Worm (Caenorhabditis elegans): ENCODE data around the gene T25D1.2.

Gene T25D1.2

DNA sequence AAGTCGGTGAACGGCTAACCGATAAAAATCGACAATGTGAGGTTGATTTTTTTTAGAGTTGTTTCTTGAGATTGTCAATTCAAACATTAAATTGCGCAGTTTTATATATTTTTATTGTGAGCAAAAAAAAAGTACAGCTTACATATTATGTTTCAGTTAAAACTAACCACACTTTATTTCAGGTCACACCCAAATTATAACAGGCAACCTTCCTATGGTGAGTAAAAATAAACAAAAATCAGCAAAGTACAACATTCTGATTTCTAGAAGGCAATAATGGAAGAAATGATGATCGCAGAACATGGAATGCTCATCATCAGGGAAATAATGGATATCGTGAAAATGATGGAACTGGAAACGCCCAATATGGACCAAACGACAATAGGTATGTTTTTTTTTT is 20.7 kb upstream of the T25D1.2 start, which contains the start of gene K05G3.2:
K05G3.2 (plus strand) TSS at position 301 of the 400 bp plus-strand sequence.
- TF ChIP-seq unc-62 (GFP tag; optimal IDR thresholded peaks at IDR 0.05 in 1 of 2) = peak in 1 of 2 experiments; percentile 23
- TF ChIP-seq unc-62 (tag; optimal IDR thresholded peaks at IDR 0.05) = no peak
- TF ChIP-seq ztf-11 (tag; optimal IDR thresholded peaks at IDR 0.05) = no peak
- TF ChIP-seq nhr-41 (GFP tag; IDR thresholded peaks at IDR 0.05) = no peak

DNA sequence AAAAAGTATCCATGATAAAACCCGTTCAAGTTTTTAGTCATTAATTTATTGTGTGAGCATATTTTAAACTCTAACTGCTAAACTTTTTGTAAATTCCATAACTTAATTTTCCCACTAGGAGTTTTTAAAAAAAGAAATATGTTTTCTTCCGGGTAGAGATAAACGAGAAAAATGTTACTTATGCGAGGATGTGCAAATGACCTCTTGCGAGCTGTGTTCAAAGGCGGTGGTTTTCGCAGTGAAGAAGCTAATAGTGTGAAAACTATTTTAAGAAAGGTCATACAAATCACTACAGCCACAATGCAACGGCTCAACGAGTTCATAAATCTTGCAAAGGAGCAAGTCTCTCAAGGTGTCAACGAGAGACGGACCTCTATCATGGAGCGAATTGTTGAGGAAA is 14.3 kb upstream of the T25D1.2 start, which contains the start of gene K05G3.1:
K05G3.1 (plus strand) TSS at position 301 of the 400 bp plus-strand sequence.
- TF ChIP-seq aly-2 (tag; optimal IDR thresholded peaks at IDR 0.05) (no peak), aha-1 (tag) (peak; percentile 12)

DNA sequence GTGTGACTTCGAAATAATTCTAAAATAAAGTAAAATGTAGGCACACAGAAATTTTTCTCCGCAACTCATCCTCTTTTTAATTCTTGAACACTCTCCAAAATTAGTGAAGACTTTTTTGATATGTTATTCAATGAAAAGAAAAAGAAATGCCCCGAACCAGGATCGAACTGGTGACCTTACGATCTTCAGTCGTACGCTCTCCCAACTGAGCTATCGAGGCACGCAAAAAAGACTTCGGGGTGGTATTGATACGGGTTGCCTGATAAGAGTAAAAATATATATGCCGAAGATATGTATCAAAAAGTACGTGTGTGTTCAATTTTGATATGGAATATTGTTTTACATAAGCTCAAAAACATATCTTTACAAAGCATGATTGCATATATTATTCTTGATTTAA is 12.4 kb upstream of the T25D1.2 start:
- TF ChIP-seq dpl-1 (GFP tag; optimal IDR thresholded peaks at IDR 0.05) (no peak), daf-16 (GFP tag; optimal IDR thresholded peaks at IDR 0.05) (peak in 1 of 2 experiments; percentile 50), daf-16 (tag; optimal IDR thresholded peaks at IDR 0.05) (peak; percentile 31), aha-1 (tag) (peak; percentile 81), ceh-44 (GFP tag; IDR thresholded peaks at IDR 0.05) (no peak), T20F7.1 (GFP tag; optimal IDR thresholded peaks at IDR 0.05) (peak; percentile 37), madf-5 (GFP tag; IDR thresholded peaks at IDR 0.05) (0 out of 4 replicates have a peak, but pooled peaks of 1 of the 2 experiments have one; percentile 73), duxl-1 (tag; optimal IDR thresholded peaks at IDR 0.05; ENCODE audit: poor library complexity) (peak; percentile 48), snpc-4 (tag; optimal IDR thresholded peaks at IDR 0.05) (no peak), nhr-41 (GFP tag; IDR thresholded peaks at IDR 0.05) (no peak), nhr-77 (tag; optimal IDR thresholded peaks at IDR 0.05) (peak; percentile 3), lin-1 (GFP tag; IDR thresholded peaks at IDR 0.05) (0 out of 2 replicates have a peak, but pooled peaks have one; percentile 17), Y5F2A.4 (GFP tag; optimal IDR thresholded peaks at IDR 0.05) (peak; percentile 11), pha-4 (GFP tag; IDR thresholded peaks at IDR 0.05) (peak; percentile 57; the same call in 1 of the 2 replicates), pha-4 (tag; optimal IDR thresholded peaks at IDR 0.05) (no peak), fos-1 (tag; optimal IDR thresholded peaks at IDR 0.05) (no peak), F37D6.2 (tag; optimal IDR thresholded peaks at IDR 0.05) (no peak), lim-7 (GFP tag; IDR thresholded peaks at IDR 0.05) (peak; percentile 72; the same call in 1 of the 2 replicates), vab-7 (GFP tag; IDR thresholded peaks at IDR 0.05) (0 out of 2 replicates have a peak, but pooled peaks have one; percentile 41), R02D3.7 (tag; optimal IDR thresholded peaks at IDR 0.05) (no peak), hlh-30 (tag; optimal IDR thresholded peaks at IDR 0.05; ENCODE audit: insufficient read depth) (peak; percentile 21), madf-9 (GFP tag; conservative IDR thresholded peaks at IDR 0.05) (0 out of 2 replicates have a peak, but pooled peaks have one; percentile 9), unc-62 (GFP tag; optimal IDR thresholded peaks at IDR 0.05 in 1 of 2) (peak in 1 of 2 experiments; percentile 89), unc-62 (tag; optimal IDR thresholded peaks at IDR 0.05) (no peak), snpc-1.2 (GFP tag; IDR thresholded peaks at IDR 0.05) (0 out of 2 replicates have a peak, but pooled peaks have one; percentile 41), D1046.2 (GFP tag; IDR thresholded peaks at IDR 0.05) (peak; percentile 74; the same call in 1 of the 2 replicates), dve-1 (tag; optimal IDR thresholded peaks at IDR 0.05; ENCODE audit: insufficient read depth) (peak; percentile 56), ceh-20 (GFP tag; IDR thresholded peaks at IDR 0.05) (0 out of 2 replicates have a peak, but pooled peaks have one; percentile 21)

DNA sequence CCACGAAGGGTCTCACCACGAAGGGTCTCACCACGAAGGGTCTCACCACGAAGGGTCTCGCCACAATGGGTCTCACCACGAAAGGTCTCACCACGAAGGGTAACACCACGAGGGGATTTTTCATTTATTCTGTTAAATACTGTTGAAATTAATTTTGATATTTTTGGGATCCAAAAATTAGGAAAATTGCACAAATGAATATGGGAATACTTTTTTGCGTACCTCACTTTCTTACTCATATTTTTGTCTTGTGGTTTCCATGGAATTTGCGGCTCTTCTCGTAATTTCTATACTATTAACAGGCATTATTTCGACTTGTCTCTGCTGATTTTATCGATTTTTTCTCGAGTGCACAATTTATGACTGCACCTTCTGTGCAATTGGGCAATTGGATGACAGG is 10.0 kb upstream of the T25D1.2 start, which contains the start of gene T25D1.3:
T25D1.3 (plus strand) TSS at position 301 of the 400 bp plus-strand sequence.
- no peak for TF ChIP-seq F26F4.8 (GFP tag; conservative IDR thresholded peaks at IDR 0.05)
- no peak for TF ChIP-seq hlh-11 (tag; optimal IDR thresholded peaks at IDR 0.05)
- no peak for TF ChIP-seq nhr-48 (tag; optimal IDR thresholded peaks at IDR 0.05)
- no peak for TF ChIP-seq Y75B8A.6 (GFP tag; IDR thresholded peaks at IDR 0.05)
- no peak for TF ChIP-seq dpl-1 (GFP tag; optimal IDR thresholded peaks at IDR 0.05)
- no peak for TF ChIP-seq nhr-11 (tag; optimal IDR thresholded peaks at IDR 0.05)
- TF ChIP-seq zip-2 (tag; optimal IDR thresholded peaks at IDR 0.05) = no peak
- no peak for TF ChIP-seq snpc-1.2 (GFP tag; IDR thresholded peaks at IDR 0.05)
- no peak for TF ChIP-seq mes-2 (tag; optimal IDR thresholded peaks at IDR 0.05; ENCODE audit: poor library complexity, severe bottlenecking)
- no peak for TF ChIP-seq unc-62 (GFP tag; optimal IDR thresholded peaks at IDR 0.05 in 1 of 2)
- no peak for TF ChIP-seq unc-62 (tag; optimal IDR thresholded peaks at IDR 0.05)
- TF ChIP-seq lin-13 (GFP tag; optimal IDR thresholded peaks at IDR 0.05) = no peak
- TF ChIP-seq nhr-77 (tag; optimal IDR thresholded peaks at IDR 0.05) = no peak
